Worm (Caenorhabditis elegans) whole organism, L2 larva: ENCODE measurements around the gene F26F4.2.

ENCODE experiments used
- C34F6.9 ChIP-seq: fragments of 150-350 bp; optimal IDR thresholded peaks from 2 replicates; lab custom pipeline; 2014; ENCODE audit warnings: missing biosample characterization, missing genetic modification characterization
- F13H6.1 ChIP-seq: sonication (generic microtip); optimal IDR thresholded peaks from 2 replicates; lab custom pipeline; 2016; ENCODE audit warnings: missing genetic modification characterization, missing compliant biosample characterization
- R02D3.7 ChIP-seq: fragments of 150-350 bp; optimal IDR thresholded peaks from 2 replicates; lab custom pipeline; 2014; ENCODE audit warnings: missing biosample characterization, missing genetic modification characterization
- Y55F3AM.14 ChIP-seq: fragments of 200-800 bp; sonication (Bioruptor generic); optimal IDR thresholded peaks from 2 replicates; lab custom pipeline; 2018; ENCODE audit warnings: mild to moderate bottlenecking, missing genetic modification characterization, missing compliant biosample characterization
- ZK546.5 ChIP-seq: sonication (generic microtip); optimal IDR thresholded peaks from 2 replicates; lab custom pipeline; 2017; ENCODE audit warnings: missing biosample characterization, missing genetic modification characterization
- aly-2 ChIP-seq: fragments of 150-350 bp; optimal IDR thresholded peaks from 2 replicates; lab custom pipeline; 2014; ENCODE audit warnings: missing biosample characterization, missing genetic modification characterization
- blmp-1 ChIP-seq: sonication (generic microtip); optimal IDR thresholded peaks from 2 replicates; lab custom pipeline; 2017; ENCODE audit warnings: missing genetic modification characterization, mild to moderate bottlenecking, missing compliant biosample characterization, antibody characterized with exemption, moderate library complexity; ENCODE audit not compliant: insufficient read depth
- ceh-16 ChIP-seq: fragments of 150-350 bp; optimal IDR thresholded peaks from 2 replicates; lab custom pipeline; 2014; ENCODE audit warnings: missing biosample characterization, missing genetic modification characterization
- crh-2 ChIP-seq: sonication (generic microtip); optimal IDR thresholded peaks from 2 replicates; lab custom pipeline; 2017; ENCODE audit warnings: missing biosample characterization, missing genetic modification characterization
- dmd-4 ChIP-seq: sonication (generic microtip); optimal IDR thresholded peaks from 2 replicates; lab custom pipeline; 2017; ENCODE audit warnings: missing biosample characterization, missing genetic modification characterization
- elt-1 ChIP-seq: fragments of 150-350 bp; optimal IDR thresholded peaks from 2 replicates; lab custom pipeline; 2014; ENCODE audit warnings: missing biosample characterization, missing genetic modification characterization
- fos-1 ChIP-seq: fragments of 150-350 bp; optimal IDR thresholded peaks from 2 replicates; lab custom pipeline; 2014; ENCODE audit warnings: missing biosample characterization, missing genetic modification characterization
- gmeb-1 ChIP-seq: fragments of 150-350 bp; optimal IDR thresholded peaks from 2 replicates; lab custom pipeline; 2014; ENCODE audit warnings: missing biosample characterization, missing genetic modification characterization
- lin-11 ChIP-seq: fragments of 150-350 bp; sonication (generic microtip); optimal IDR thresholded peaks from 2 replicates; lab custom pipeline; 2014; ENCODE audit warnings: missing biosample characterization, missing genetic modification characterization, inconsistent platforms, mixed read lengths
- lin-39 ChIP-seq: fragments of 150-350 bp; optimal IDR thresholded peaks from 2 replicates; lab custom pipeline; 2014; ENCODE audit warnings: missing biosample characterization, missing genetic modification reagents, missing genetic modification characterization
- lsy-2 ChIP-seq, 2 experiments: fragments of 150-350 bp in 1 of 2; sonication (generic microtip) in 1 of 2; optimal IDR thresholded peaks; 2 replicates each; lab custom pipeline; 2014 to 2017; ENCODE audit warnings: missing biosample characterization in 2 of 2, missing genetic modification characterization in 2 of 2
- mab-5 ChIP-seq: fragments of 150-350 bp; optimal IDR thresholded peaks from 2 replicates; lab custom pipeline; 2014; ENCODE audit warnings: missing biosample characterization, missing genetic modification characterization
- mdl-1 ChIP-seq, 2 experiments: fragments of 150-350 bp in 1 of 2; sonication (generic microtip) in 1 of 2; optimal IDR thresholded peaks; 2 replicates each; lab custom pipeline; 2017; ENCODE audit warnings: missing biosample characterization in 2 of 2, missing genetic modification characterization in 2 of 2
- nhr-11 ChIP-seq: fragments of 150-350 bp; optimal IDR thresholded peaks from 2 replicates; lab custom pipeline; 2014; ENCODE audit warnings: missing biosample characterization, missing genetic modification characterization
- nhr-129 ChIP-seq: fragments of 150-350 bp; optimal IDR thresholded peaks from 2 replicates; lab custom pipeline; 2014; ENCODE audit warnings: missing biosample characterization, missing genetic modification characterization
- nhr-21 ChIP-seq: fragments of 150-350 bp; optimal IDR thresholded peaks from 2 replicates; lab custom pipeline; 2014; ENCODE audit warnings: missing biosample characterization, missing genetic modification characterization
- nhr-23 ChIP-seq: fragments of 150-350 bp; optimal IDR thresholded peaks from 2 replicates; lab custom pipeline; 2014; ENCODE audit warnings: missing biosample characterization, missing genetic modification reagents, missing genetic modification characterization
- nhr-25 ChIP-seq: fragments of 150-350 bp; sonication (generic microtip); optimal IDR thresholded peaks from 3 replicates; lab custom pipeline; 2014; ENCODE audit warnings: missing biosample characterization, missing genetic modification characterization
- nhr-77 ChIP-seq: fragments of 150-350 bp; optimal IDR thresholded peaks from 2 replicates; lab custom pipeline; 2014; ENCODE audit warnings: missing biosample characterization, missing genetic modification characterization
- sem-4 ChIP-seq: fragments of 150-350 bp; optimal IDR thresholded peaks from 2 replicates; lab custom pipeline; 2014; ENCODE audit warnings: missing biosample characterization, missing genetic modification reagents, missing genetic modification characterization
- skn-1 ChIP-seq: sonication (generic microtip); optimal IDR thresholded peaks from 2 replicates; lab custom pipeline; 2017; ENCODE audit warnings: missing biosample characterization, missing genetic modification characterization
- sma-3 ChIP-seq: sonication (generic microtip); optimal IDR thresholded peaks from 2 replicates; lab custom pipeline; 2016; ENCODE audit warnings: missing genetic modification reagents, missing genetic modification characterization, missing compliant biosample characterization
- snpc-4 ChIP-seq: fragments of 150-350 bp; optimal IDR thresholded peaks from 2 replicates; lab custom pipeline; 2014; ENCODE audit warnings: missing biosample characterization, missing genetic modification characterization
- unc-55 ChIP-seq: fragments of 150-350 bp; sonication (generic microtip); optimal IDR thresholded peaks from 3 replicates; lab custom pipeline; 2014; ENCODE audit warnings: missing biosample characterization, missing genetic modification reagents, missing genetic modification characterization
- unc-62 ChIP-seq: fragments of 150-350 bp; optimal IDR thresholded peaks from 2 replicates; lab custom pipeline; 2014; ENCODE audit warnings: missing biosample characterization, missing genetic modification reagents, missing genetic modification characterization
- zag-1 ChIP-seq: fragments of 150-350 bp; optimal IDR thresholded peaks from 2 replicates; lab custom pipeline; 2014; ENCODE audit warnings: missing biosample characterization, missing genetic modification characterization
- ztf-4 ChIP-seq: fragments of 150-350 bp; optimal IDR thresholded peaks from 2 replicates; lab custom pipeline; 2014; ENCODE audit warnings: missing biosample characterization, missing genetic modification characterization

The F26F4.2 gene

DNA sequence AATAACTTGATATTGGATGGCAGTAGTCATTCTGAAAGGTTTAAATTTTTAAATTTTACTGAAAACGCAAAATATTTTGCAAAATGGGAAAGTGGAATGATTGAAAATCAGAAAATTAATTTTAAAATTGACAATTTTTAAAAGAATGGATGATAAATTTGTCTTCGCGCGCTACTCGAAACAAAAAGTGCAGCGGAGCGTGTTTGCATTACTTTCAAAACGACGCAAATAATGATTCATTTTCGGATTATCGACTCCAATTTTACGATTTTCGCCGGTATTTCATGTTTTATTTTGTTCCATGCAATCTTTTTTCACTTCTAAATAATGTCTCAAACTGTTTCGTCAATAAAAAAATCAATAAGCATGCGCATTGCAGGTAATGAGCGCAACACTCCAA is 32.8 kb upstream of the F26F4.2 start, which contains the start of the genes tost-1 and arx-6:
Gene tost-1, minus strand, starts transcription at position 31 of the 400 bp plus-strand sequence.
Gene arx-6, plus strand, starts transcription at position 378 of the 400 bp plus-strand sequence.
- TF ChIP-seq dmd-4 (tag; lab: Kevin White, UChicago) (no peak), R02D3.7 (tag; lab: Kevin White, UChicago) (no peak), crh-2 (peak; percentile 15), mab-5 (tag; lab: Kevin White, UChicago) (peak; percentile 15), C34F6.9 (peak; percentile 66), lsy-2 (tag; optimal IDR thresholded peaks at IDR 0.05; lab: Kevin White, UChicago) (peak in 1 of 2 experiments; percentile 70), ztf-4 (no peak), nhr-129 (tag; lab: Kevin White, UChicago) (peak; percentile 54), unc-55 (GFP tag; lab: Kevin White, UChicago) (peak; percentile 71), sma-3 (GFP tag; lab: Kevin White, UChicago) (peak; percentile 13), gmeb-1 (tag; lab: Kevin White, UChicago) (peak; percentile 88), fos-1 (peak; percentile 68), nhr-11 (tag; lab: Kevin White, UChicago) (no peak), nhr-23 (no peak), F13H6.1 (tag; lab: Kevin White, UChicago) (peak; percentile 1)

DNA sequence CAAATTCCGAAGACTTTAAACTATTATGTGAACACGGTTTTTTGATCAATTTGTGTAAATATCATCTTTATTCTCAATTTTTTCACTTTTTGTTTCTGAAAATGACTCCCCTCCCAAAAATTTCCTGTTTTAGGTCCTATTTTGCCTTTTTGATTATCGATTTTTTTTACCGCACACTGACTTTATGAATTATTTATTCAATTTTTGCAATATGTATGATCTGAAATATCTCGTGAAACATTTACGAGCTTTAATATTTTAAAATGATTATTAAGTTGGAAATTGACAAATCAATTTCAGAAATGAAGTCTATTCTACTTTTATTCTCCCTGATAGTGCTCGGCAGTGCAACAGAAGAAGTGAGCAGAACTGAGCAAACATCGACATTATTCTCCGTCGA is 31.6 kb upstream of the F26F4.2 start, which contains the start of gene C35D10.1:
Gene C35D10.1, plus strand, starts transcription at position 301 of the 400 bp plus-strand sequence.
- no peak for TF ChIP-seq nhr-21 (tag; lab: Kevin White, UChicago)
- no peak for TF ChIP-seq aly-2 (tag; lab: Kevin White, UChicago)
- TF ChIP-seq, all 48 proteins: peak for 0

DNA sequence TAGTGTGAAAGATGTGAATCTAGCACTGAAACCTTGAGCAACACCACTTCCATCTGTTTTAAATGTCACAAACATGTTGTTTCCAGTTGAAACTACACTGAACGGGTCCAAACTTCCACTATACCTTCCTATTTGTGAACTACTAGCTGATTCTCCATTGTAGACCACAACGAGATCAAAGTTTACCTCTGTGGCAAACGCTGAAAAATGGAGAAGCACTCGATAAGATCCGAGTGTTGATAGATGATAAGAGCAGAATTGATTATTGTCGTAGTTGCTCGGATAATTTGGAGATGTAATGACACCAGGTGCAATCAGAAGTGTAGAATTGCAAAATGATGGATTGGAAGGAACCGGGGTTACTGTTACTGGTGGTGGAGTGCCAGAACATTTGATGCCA is 29.1 kb upstream of the F26F4.2 start:
- TF ChIP-seq blmp-1 (no peak), fos-1 (peak; percentile 24), mdl-1 (tag; optimal IDR thresholded peaks at IDR 0.05; lab: Kevin White, UChicago) (no peak), zag-1 (tag; lab: Kevin White, UChicago) (no peak), lin-11 (tag; lab: Kevin White, UChicago) (no peak), ceh-16 (no peak), ZK546.5 (tag; lab: Kevin White, UChicago) (no peak), C34F6.9 (no peak), ztf-4 (no peak)

DNA sequence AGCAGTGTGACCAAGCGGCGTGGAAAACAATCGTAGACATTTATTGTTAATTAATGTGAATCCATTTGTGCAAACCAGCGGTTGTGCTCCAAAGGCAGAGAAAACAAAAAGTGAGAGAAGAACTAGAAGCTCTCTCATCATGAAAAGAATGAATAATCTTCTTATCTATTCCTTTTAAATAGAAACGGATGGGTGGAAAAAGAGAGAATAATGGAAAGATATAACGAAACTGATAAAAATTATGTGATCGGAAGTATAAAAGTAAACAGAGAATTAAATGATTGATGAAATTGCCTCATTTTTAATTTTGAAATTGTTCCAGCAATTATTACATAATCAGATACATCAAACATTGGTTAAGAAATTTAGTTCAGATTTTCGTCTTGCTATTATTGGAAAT is 27.6 kb upstream of the F26F4.2 start, which contains the start of gene clec-5:
Gene clec-5, minus strand, starts transcription at position 178 of the 400 bp plus-strand sequence.
- TF ChIP-seq lsy-2 (tag; optimal IDR thresholded peaks at IDR 0.05; lab: Kevin White, UChicago) (no peak), fos-1 (peak; percentile 77), ztf-4 (no peak)
- TF ChIP-seq, all 48 proteins: peak for 1

DNA sequence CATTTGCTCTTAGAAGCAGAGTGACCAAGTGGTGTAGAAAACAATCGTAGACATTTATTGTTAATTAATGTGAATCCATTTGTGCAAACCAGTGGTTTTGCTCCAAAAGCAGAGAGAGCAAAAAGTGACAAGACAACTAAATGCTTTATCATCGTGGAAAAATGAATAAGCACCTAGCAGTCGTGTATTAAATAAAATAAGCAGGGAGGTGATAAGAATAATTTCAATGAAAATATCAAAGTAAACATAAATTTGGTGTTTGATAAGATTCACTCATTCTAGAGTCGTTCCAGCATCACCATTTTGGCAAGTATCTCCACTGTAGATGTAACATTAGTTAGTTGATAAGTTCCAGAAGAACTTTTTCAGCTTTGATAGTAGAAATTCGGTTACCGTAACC is 23.8 kb upstream of the F26F4.2 start, which contains the start of gene clec-6:
Gene clec-6, minus strand, starts transcription at position 154 of the 400 bp plus-strand sequence.
- no peak for TF ChIP-seq lin-39 (tag; lab: Kevin White, UChicago)
- no peak for TF ChIP-seq ZK546.5 (tag; lab: Kevin White, UChicago)
- peak; percentile 84 for TF ChIP-seq fos-1
- TF ChIP-seq snpc-4 (tag; lab: Kevin White, UChicago), result no peak
- no peak for TF ChIP-seq lsy-2 (tag; optimal IDR thresholded peaks at IDR 0.05; lab: Kevin White, UChicago)

DNA sequence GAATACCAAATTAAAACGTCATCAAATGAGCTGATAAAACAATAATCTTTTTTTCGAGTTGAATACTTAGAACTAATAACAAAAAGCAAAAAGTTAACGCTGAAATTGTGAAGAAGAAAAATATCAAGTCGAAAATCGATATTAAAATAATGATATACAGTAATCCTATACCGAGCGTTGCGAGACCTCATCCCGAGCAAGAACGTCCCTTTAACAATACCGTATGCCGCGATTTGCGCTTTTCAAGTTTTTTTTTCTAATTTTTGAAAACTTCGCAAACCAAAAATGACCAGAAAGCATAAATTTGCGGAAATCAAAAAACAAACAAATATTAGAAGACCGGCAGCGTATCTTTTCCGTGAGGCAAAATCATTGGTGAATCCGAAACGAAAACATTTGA is 20.1 kb upstream of the F26F4.2 start, which contains the start of gene F26F4.5:
Gene F26F4.5, minus strand, starts transcription at position 256 of the 400 bp plus-strand sequence.
- no peak for TF ChIP-seq crh-2
- TF ChIP-seq sma-3 (GFP tag; lab: Kevin White, UChicago), result no peak
- TF ChIP-seq dmd-4 (tag; lab: Kevin White, UChicago), result no peak
- TF ChIP-seq snpc-4 (tag; lab: Kevin White, UChicago), result no peak
- TF ChIP-seq aly-2 (tag; lab: Kevin White, UChicago), result no peak
- TF ChIP-seq unc-55 (GFP tag; lab: Kevin White, UChicago), result no peak
- TF ChIP-seq mab-5 (tag; lab: Kevin White, UChicago), result no peak
- no peak for TF ChIP-seq skn-1 (tag; lab: Kevin White, UChicago)
- TF ChIP-seq R02D3.7 (tag; lab: Kevin White, UChicago), result no peak
- TF ChIP-seq nhr-25, result no peak
- no peak for TF ChIP-seq nhr-77 (tag; lab: Kevin White, UChicago)
- no peak for TF ChIP-seq sem-4 (tag; lab: Kevin White, UChicago)
- no peak for TF ChIP-seq ceh-16
- no peak for TF ChIP-seq Y55F3AM.14
- no peak for TF ChIP-seq unc-62 (GFP tag; lab: Kevin White, UChicago)
- no peak for TF ChIP-seq elt-1 (tag; lab: Kevin White, UChicago)
